Worm (Caenorhabditis elegans): ENCODE measurements around the gene asp-17.

Gene asp-17

ce11 chrV:19047442-19047841 is 10.3 kb upstream of the asp-17 start:
- TF ChIP-seq tbx-37 (GFP tag; conservative IDR thresholded peaks at IDR 0.05) = no peak
- no peak for TF ChIP-seq hmg-4 (GFP tag; optimal IDR thresholded peaks at IDR 0.05)
- no peak for TF ChIP-seq tra-4 (tag; optimal IDR thresholded peaks at IDR 0.05)

- TF ChIP-seq aly-1 (tag; optimal IDR thresholded peaks at IDR 0.05) (no peak), B0310.2 (tag; optimal IDR thresholded peaks at IDR 0.05) (no peak), hnd-1 (tag; optimal IDR thresholded peaks at IDR 0.05) (no peak), tbx-37 (GFP tag; conservative IDR thresholded peaks at IDR 0.05) (no peak), tra-4 (tag; optimal IDR thresholded peaks at IDR 0.05) (no peak), sea-1 (GFP tag; conservative IDR thresholded peaks at IDR 0.05) (no peak), F13C5.2 (tag; optimal IDR thresholded peaks at IDR 0.05) (no peak), ceh-36 (tag; optimal IDR thresholded peaks at IDR 0.05) (no peak), pes-1 (GFP tag; IDR thresholded peaks at IDR 0.05) (no peak), tbx-11 (GFP tag; IDR thresholded peaks at IDR 0.05) (no peak), scrt-1 (GFP tag; IDR thresholded peaks at IDR 0.05) (no peak), hmg-4 (GFP tag; optimal IDR thresholded peaks at IDR 0.05) (no peak)
Measured at ce11 chrV:19044753-19045152, 7.6 kb upstream of the asp-17 start, which contains the start of gene asp-15. TSS of gene asp-15 (minus strand) at chrV:19044853.

- TF ChIP-seq tbx-11 (GFP tag; IDR thresholded peaks at IDR 0.05) = no peak
- no peak for TF ChIP-seq B0310.2 (tag; optimal IDR thresholded peaks at IDR 0.05)
- TF ChIP-seq aly-1 (tag; optimal IDR thresholded peaks at IDR 0.05) = no peak
- no peak for TF ChIP-seq ets-7 (tag; optimal IDR thresholded peaks at IDR 0.05)
Measured at ce11 chrV:19042256-19042655, 5.1 kb upstream of the asp-17 start, which contains the start of gene asp-16. TSS of gene asp-16 (minus strand) at chrV:19042605.

- TF ChIP-seq tra-4 (tag; optimal IDR thresholded peaks at IDR 0.05) (no peak), ceh-36 (tag; optimal IDR thresholded peaks at IDR 0.05) (no peak), B0310.2 (tag; optimal IDR thresholded peaks at IDR 0.05) (no peak), hnd-1 (tag; optimal IDR thresholded peaks at IDR 0.05) (no peak), tbx-37 (GFP tag; conservative IDR thresholded peaks at IDR 0.05) (no peak), sea-1 (GFP tag; conservative IDR thresholded peaks at IDR 0.05) (no peak), aly-1 (tag; optimal IDR thresholded peaks at IDR 0.05) (no peak), pes-1 (GFP tag; IDR thresholded peaks at IDR 0.05) (no peak), flt-1 (GFP tag; IDR thresholded peaks at IDR 0.05) (no peak), scrt-1 (GFP tag; IDR thresholded peaks at IDR 0.05) (no peak), F13C5.2 (tag; optimal IDR thresholded peaks at IDR 0.05) (no peak), tbx-11 (GFP tag; IDR thresholded peaks at IDR 0.05) (no peak), ceh-13 (GFP tag; optimal IDR thresholded peaks at IDR 0.05) (no peak), hmg-4 (GFP tag; optimal IDR thresholded peaks at IDR 0.05) (no peak), hmbx-1 (tag; optimal IDR thresholded peaks at IDR 0.05) (no peak), ets-7 (tag; optimal IDR thresholded peaks at IDR 0.05) (no peak), ama-1 (optimal IDR thresholded peaks at IDR 0.05) (no peak)
Measured at ce11 chrV:19036061-19036460, 1.1 kb downstream of the asp-17 start.

ce11 chrV:19031456-19031855 is 5.7 kb downstream of the asp-17 start, which contains the start of gene Y39B6A.27:
TSS of gene Y39B6A.27 (plus strand) at chrV:19031756.
- no peak for TF ChIP-seq tra-4 (tag; optimal IDR thresholded peaks at IDR 0.05)
- TF ChIP-seq sea-1 (GFP tag; conservative IDR thresholded peaks at IDR 0.05) = no peak
- TF ChIP-seq ceh-13 (GFP tag; optimal IDR thresholded peaks at IDR 0.05) = no peak
- TF ChIP-seq tbx-37 (GFP tag; conservative IDR thresholded peaks at IDR 0.05) = no peak
- no peak for TF ChIP-seq ceh-36 (tag; optimal IDR thresholded peaks at IDR 0.05)
- no peak for TF ChIP-seq F13C5.2 (tag; optimal IDR thresholded peaks at IDR 0.05)
- TF ChIP-seq ets-7 (tag; optimal IDR thresholded peaks at IDR 0.05) = no peak
- no peak for TF ChIP-seq B0310.2 (tag; optimal IDR thresholded peaks at IDR 0.05)
- no peak for TF ChIP-seq hnd-1 (tag; optimal IDR thresholded peaks at IDR 0.05)
- no peak for TF ChIP-seq tbx-11 (GFP tag; IDR thresholded peaks at IDR 0.05)
- TF ChIP-seq hmg-4 (GFP tag; optimal IDR thresholded peaks at IDR 0.05) = no peak

- TF ChIP-seq tbx-37 (GFP tag; conservative IDR thresholded peaks at IDR 0.05) (no peak), ama-1 (optimal IDR thresholded peaks at IDR 0.05) (no peak), hnd-1 (tag; optimal IDR thresholded peaks at IDR 0.05) (no peak), scrt-1 (GFP tag; IDR thresholded peaks at IDR 0.05) (no peak), pes-1 (GFP tag; IDR thresholded peaks at IDR 0.05) (no peak), tbx-11 (GFP tag; IDR thresholded peaks at IDR 0.05) (no peak), ets-7 (tag; optimal IDR thresholded peaks at IDR 0.05) (no peak), flt-1 (GFP tag; IDR thresholded peaks at IDR 0.05) (no peak), aly-1 (tag; optimal IDR thresholded peaks at IDR 0.05) (no peak), hmbx-1 (tag; optimal IDR thresholded peaks at IDR 0.05) (no peak), sea-1 (GFP tag; conservative IDR thresholded peaks at IDR 0.05) (no peak), tra-4 (tag; optimal IDR thresholded peaks at IDR 0.05) (no peak), hmg-4 (GFP tag; optimal IDR thresholded peaks at IDR 0.05) (no peak), B0310.2 (tag; optimal IDR thresholded peaks at IDR 0.05) (no peak), F13C5.2 (tag; optimal IDR thresholded peaks at IDR 0.05) (no peak), ceh-13 (GFP tag; optimal IDR thresholded peaks at IDR 0.05) (no peak), ceh-36 (tag; optimal IDR thresholded peaks at IDR 0.05) (no peak)
Measured at ce11 chrV:19027338-19027737, 9.8 kb downstream of the asp-17 start.

- TF ChIP-seq tbx-11 (GFP tag; IDR thresholded peaks at IDR 0.05) = no peak
- no peak for TF ChIP-seq sea-1 (GFP tag; conservative IDR thresholded peaks at IDR 0.05)
- TF ChIP-seq B0310.2 (tag; optimal IDR thresholded peaks at IDR 0.05) = no peak
- TF ChIP-seq hmbx-1 (tag; optimal IDR thresholded peaks at IDR 0.05) = no peak
- no peak for TF ChIP-seq F13C5.2 (tag; optimal IDR thresholded peaks at IDR 0.05)
- no peak for TF ChIP-seq hmg-4 (GFP tag; optimal IDR thresholded peaks at IDR 0.05)
- TF ChIP-seq ceh-36 (tag; optimal IDR thresholded peaks at IDR 0.05) = no peak
- no peak for TF ChIP-seq tra-4 (tag; optimal IDR thresholded peaks at IDR 0.05)
- TF ChIP-seq hnd-1 (tag; optimal IDR thresholded peaks at IDR 0.05) = no peak
Measured at ce11 chrV:19026163-19026562, 11.0 kb downstream of the asp-17 start, which contains the start of gene Y39B6A.25. TSS of gene Y39B6A.25 (plus strand) at chrV:19026463.

- no peak for TF ChIP-seq ceh-13 (GFP tag; optimal IDR thresholded peaks at IDR 0.05)
- TF ChIP-seq sea-1 (GFP tag; conservative IDR thresholded peaks at IDR 0.05) = no peak
- no peak for TF ChIP-seq hmbx-1 (tag; optimal IDR thresholded peaks at IDR 0.05)
- TF ChIP-seq F13C5.2 (tag; optimal IDR thresholded peaks at IDR 0.05) = no peak
Measured at ce11 chrV:19024683-19025082, 12.4 kb downstream of the asp-17 start, which contains the start of gene Y39B6A.29. TSS of gene Y39B6A.29 (minus strand) at chrV:19024783.
